Fruit fly (Drosophila melanogaster): Measurements from ENCODE around the gene prt.

Gene prt

DNA sequence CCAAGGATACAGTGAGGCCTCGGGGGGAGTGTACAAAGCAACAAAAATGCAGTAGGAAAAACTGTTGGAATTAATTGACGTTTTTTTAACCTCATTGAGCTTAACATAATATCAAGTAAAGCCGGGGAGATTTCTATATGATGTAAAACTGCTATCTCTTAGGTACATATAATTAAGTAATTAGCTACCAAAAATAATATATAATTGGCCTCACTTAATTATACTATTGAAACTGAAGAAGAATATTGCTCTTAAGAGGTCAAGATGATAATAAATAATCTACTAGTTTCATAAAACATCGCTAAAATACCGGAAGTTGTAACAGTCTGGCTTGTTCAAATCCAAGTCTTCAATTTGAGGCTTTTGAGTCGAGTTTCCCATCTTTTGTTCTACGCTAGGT, 31.4 kb downstream of the prt start:
- no peak for TF ChIP-seq Dll (optimal IDR thresholded peaks at IDR 0.05)

dm6 chr3R:23666672-23667211, 32.1 kb downstream of the prt start:
- TF ChIP-seq pan (optimal IDR thresholded peaks at IDR 0.05), result no peak
- TF ChIP-seq usp (GFP tag; optimal IDR thresholded peaks at IDR 0.05), result no peak
- no peak for TF ChIP-seq psq (optimal IDR thresholded peaks at IDR 0.05)
- no peak for TF ChIP-seq EcR (GFP tag; optimal IDR thresholded peaks at IDR 0.05)
- TF ChIP-seq Dll (optimal IDR thresholded peaks at IDR 0.05), result no peak
- TF ChIP-seq CG8478 (optimal IDR thresholded peaks at IDR 0.05), result no peak

DNA sequence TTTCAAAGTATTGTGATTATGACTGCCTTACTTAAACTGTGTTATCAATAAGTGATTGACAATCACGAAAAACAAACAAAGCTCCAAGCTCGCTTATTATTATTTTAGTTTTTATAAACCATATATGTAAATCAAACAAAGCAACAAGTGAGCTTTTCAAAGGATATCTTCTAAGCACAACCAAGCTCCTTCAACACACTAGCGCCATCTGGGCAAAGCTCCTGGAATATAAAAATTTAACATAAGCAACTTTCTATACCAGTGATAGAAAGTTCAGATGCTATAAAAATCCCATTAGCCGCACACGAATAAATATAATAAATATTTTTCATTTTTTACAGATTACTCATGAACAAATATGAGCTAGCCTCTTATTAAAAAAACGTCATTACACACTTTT, 34.4 kb downstream of the prt start:
- TF ChIP-seq pan (optimal IDR thresholded peaks at IDR 0.05), result no peak
- no peak for TF ChIP-seq CG8478 (optimal IDR thresholded peaks at IDR 0.05)
- TF ChIP-seq usp (GFP tag; optimal IDR thresholded peaks at IDR 0.05), result no peak
- no peak for TF ChIP-seq psq (optimal IDR thresholded peaks at IDR 0.05)
- no peak for TF ChIP-seq EcR (GFP tag; optimal IDR thresholded peaks at IDR 0.05)
- no peak for TF ChIP-seq Dll (optimal IDR thresholded peaks at IDR 0.05)

dm6 chr3R:23662782-23663181, 36.0 kb downstream of the prt start:
- TF ChIP-seq psq (optimal IDR thresholded peaks at IDR 0.05) (no peak), usp (GFP tag; optimal IDR thresholded peaks at IDR 0.05) (no peak), pan (optimal IDR thresholded peaks at IDR 0.05) (no peak), EcR (GFP tag; optimal IDR thresholded peaks at IDR 0.05) (no peak)

dm6 chr3R:23659598-23659997, 39.2 kb downstream of the prt start:
- TF ChIP-seq pan (optimal IDR thresholded peaks at IDR 0.05) (no peak), EcR (GFP tag; optimal IDR thresholded peaks at IDR 0.05) (no peak), Dll (optimal IDR thresholded peaks at IDR 0.05) (no peak), psq (optimal IDR thresholded peaks at IDR 0.05) (no peak), usp (GFP tag; optimal IDR thresholded peaks at IDR 0.05) (no peak), CG8478 (optimal IDR thresholded peaks at IDR 0.05) (no peak)

DNA sequence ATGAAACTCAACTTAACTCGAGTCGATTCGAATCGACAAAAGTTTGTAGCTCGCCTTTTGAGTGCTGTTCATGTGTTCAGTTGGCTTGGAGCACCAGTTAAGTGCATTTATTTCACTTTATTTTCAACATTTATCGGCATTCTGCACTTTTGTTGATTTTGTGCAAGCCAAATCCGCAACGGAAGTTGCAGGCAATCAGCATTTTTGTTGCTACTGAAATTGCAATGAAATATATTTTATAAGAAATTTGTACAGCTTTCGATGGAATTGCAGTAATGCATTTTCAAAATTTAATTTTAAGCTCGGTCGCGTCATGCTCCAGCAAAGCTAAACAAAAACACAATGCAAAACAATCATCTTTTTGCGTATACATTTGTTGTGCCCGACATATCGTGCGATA, 39.9 kb downstream of the prt start:
- no peak for TF ChIP-seq usp (GFP tag; optimal IDR thresholded peaks at IDR 0.05)

DNA sequence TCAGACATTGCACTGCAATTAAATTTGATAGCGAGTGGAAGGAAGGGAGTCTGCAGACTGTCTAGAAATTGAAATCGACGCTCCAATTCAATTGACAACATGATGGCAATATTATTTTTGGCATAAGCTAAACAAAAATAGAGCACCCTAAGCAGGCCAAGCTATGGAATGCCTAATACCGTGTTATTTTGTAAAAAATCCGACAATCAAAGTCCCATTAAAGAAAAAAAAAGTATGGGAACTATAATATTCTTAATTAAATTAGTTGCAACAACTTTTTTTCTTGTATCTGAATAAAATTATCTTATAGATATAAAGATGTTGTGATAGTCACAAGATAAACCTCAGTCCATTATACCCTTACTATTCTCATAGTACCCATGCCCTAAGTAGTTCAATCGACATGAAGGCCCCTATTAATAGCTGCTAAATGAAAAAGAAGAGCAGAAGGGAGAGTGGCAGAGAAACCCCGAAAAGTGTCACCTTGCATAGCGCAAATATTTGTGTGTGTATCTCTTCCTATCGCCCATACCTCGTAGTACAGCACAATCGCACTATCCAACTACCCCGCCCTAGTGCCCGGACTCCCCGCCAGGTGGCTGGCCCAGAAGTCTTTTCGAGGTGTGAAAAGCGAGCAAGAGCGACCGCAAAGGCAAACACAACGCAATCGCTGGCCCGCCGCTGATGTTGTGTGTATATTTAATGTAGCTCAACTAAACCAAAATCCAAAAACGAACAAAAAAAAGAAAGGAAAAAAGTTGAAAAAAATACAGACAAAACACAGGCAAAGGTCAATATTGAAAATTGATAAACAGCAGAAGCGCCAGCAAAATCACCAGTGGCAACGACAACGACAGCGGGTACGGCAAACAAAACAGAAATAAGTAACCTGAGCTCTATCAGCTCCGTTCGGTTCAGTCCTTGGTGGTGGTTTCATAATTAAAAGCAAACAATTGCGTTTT, 41.2 kb downstream of the prt start:
- TF ChIP-seq Dll (optimal IDR thresholded peaks at IDR 0.05), result no peak

- TF ChIP-seq CG8478 (optimal IDR thresholded peaks at IDR 0.05) (no peak), pan (optimal IDR thresholded peaks at IDR 0.05) (no peak), usp (GFP tag; optimal IDR thresholded peaks at IDR 0.05) (no peak), psq (optimal IDR thresholded peaks at IDR 0.05) (no peak), EcR (GFP tag; optimal IDR thresholded peaks at IDR 0.05) (no peak), Dll (optimal IDR thresholded peaks at IDR 0.05) (no peak)
Observed at dm6 chr3R:23655501-23655900, 43.3 kb downstream of the prt start.

DNA sequence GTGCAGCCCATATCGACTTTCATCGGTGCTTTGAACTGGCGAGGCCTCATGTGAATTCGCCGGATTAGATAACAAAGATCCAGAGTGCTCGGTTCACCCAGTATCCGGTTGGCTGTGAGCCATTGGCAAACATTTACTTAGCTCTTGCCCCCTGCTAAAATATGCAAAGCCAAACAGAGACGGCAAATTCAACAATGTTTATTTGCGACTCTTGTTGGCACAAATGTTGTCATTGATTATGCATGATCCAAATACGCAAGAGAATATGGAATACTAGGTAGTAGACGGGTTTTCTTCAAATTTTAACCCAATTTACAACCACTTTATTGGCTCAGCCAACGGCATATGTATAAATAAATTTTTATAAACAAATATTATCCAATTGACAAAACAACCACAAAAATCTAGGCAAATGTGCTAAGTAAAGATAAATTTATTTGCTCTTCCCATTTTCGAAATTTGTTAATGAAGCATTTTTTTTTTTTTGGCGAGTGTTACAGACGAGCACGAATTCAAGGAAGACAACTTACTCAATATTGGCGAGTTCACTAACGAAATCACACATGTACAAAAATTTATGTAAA, 46.2 kb downstream of the prt start:
- TF ChIP-seq pan (optimal IDR thresholded peaks at IDR 0.05), result no peak
- TF ChIP-seq usp (GFP tag; optimal IDR thresholded peaks at IDR 0.05), result no peak
- no peak for TF ChIP-seq Dll (optimal IDR thresholded peaks at IDR 0.05)
- no peak for TF ChIP-seq psq (optimal IDR thresholded peaks at IDR 0.05)
- no peak for TF ChIP-seq CG8478 (optimal IDR thresholded peaks at IDR 0.05)
- no peak for TF ChIP-seq EcR (GFP tag; optimal IDR thresholded peaks at IDR 0.05)

- TF ChIP-seq pan (optimal IDR thresholded peaks at IDR 0.05) (no peak), CG8478 (optimal IDR thresholded peaks at IDR 0.05) (no peak), usp (GFP tag; optimal IDR thresholded peaks at IDR 0.05) (no peak), Dll (optimal IDR thresholded peaks at IDR 0.05) (no peak), EcR (GFP tag; optimal IDR thresholded peaks at IDR 0.05) (no peak), psq (optimal IDR thresholded peaks at IDR 0.05) (no peak)
Observed at dm6 chr3R:23649831-23650230, 49.0 kb downstream of the prt start.

Measured in whole organism.